Fruit fly (Drosophila melanogaster): Measurements from ENCODE around the gene mtSSB.

mtSSB gene

dm6 chr3R:16224415-16225165 lies 19.5 kb upstream of the mtSSB start (continued):
- TF ChIP-seq Sry-β (GFP tag; optimal IDR thresholded peaks at IDR 0.05) (peak; percentile 75), HmgD (GFP tag; optimal IDR thresholded peaks at IDR 0.05) (peak; percentile 89), gcm (GFP tag; optimal IDR thresholded peaks at IDR 0.05) (peak; percentile 98), CG9817 (tag; optimal IDR thresholded peaks at IDR 0.05) (peak; percentile 93), repo (GFP tag; optimal IDR thresholded peaks at IDR 0.05) (peak; percentile 96), Optix (GFP tag; IDR thresholded peaks at IDR 0.05) (no peak), Bdp1 (GFP tag; optimal IDR thresholded peaks at IDR 0.05) (peak; percentile 88), CG10267 (tag; optimal IDR thresholded peaks at IDR 0.05) (peak; percentile 95), chm (GFP tag; IDR thresholded peaks at IDR 0.05) (no peak), CG17912 (GFP tag; optimal IDR thresholded peaks at IDR 0.05) (peak; percentile 7), CG18476 (GFP tag; optimal IDR thresholded peaks at IDR 0.05) (peak; percentile 98), ato (GFP tag; IDR thresholded peaks at IDR 0.05; ENCODE audit: partially characterized antibody) (no peak), gce (GFP tag; IDR thresholded peaks at IDR 0.05) (no peak), Vsx1 (GFP tag; optimal IDR thresholded peaks at IDR 0.05) (peak; percentile 95), CG30020 (tag; optimal IDR thresholded peaks at IDR 0.05) (peak; percentile 84), lbe (GFP tag; optimal IDR thresholded peaks at IDR 0.05) (peak; percentile 71), Mes4 (GFP tag; optimal IDR thresholded peaks at IDR 0.05) (peak; percentile 97), rib (GFP tag; IDR thresholded peaks at IDR 0.05) (no peak), Hr78 (GFP tag; optimal IDR thresholded peaks at IDR 0.05) (peak in 1 of 2 experiments; percentile 93), CG17385 (GFP tag; optimal IDR thresholded peaks at IDR 0.05) (peak; percentile 97), psq (GFP tag; optimal IDR thresholded peaks at IDR 0.05) (peak; percentile 90), klu (GFP tag; IDR thresholded peaks at IDR 0.05) (no peak), Lim3 (GFP tag; IDR thresholded peaks at IDR 0.05) (no peak), CG10462 (GFP tag; optimal IDR thresholded peaks at IDR 0.05) (peak; percentile 95), CG8478 (optimal IDR thresholded peaks at IDR 0.05) (no peak), CG10565 (GFP tag; optimal IDR thresholded peaks at IDR 0.05) (peak; percentile 89), Ravus (GFP tag; IDR thresholded peaks at IDR 0.05) (no peak), kay (GFP tag; optimal IDR thresholded peaks at IDR 0.05) (peak; percentile 96), Ada2b (GFP tag; IDR thresholded peaks at IDR 0.05) (no peak), Spps (tag; optimal IDR thresholded peaks at IDR 0.05) (peak; percentile 99), run (tag; optimal IDR thresholded peaks at IDR 0.05) (peak; percentile 96), odd (GFP tag; optimal IDR thresholded peaks at IDR 0.05) (peak; percentile 96), C15 (GFP tag; IDR thresholded peaks at IDR 0.05) (no peak), sisA (GFP tag; IDR thresholded peaks at IDR 0.05) (no peak), jigr1 (GFP tag; IDR thresholded peaks at IDR 0.05) (no peak), CG8359 (GFP tag; optimal IDR thresholded peaks at IDR 0.05; ENCODE audit: borderline replicate concordance) (peak; percentile 91), lov (optimal IDR thresholded peaks at IDR 0.05) (no peak), lov (GFP tag; IDR thresholded peaks at IDR 0.05) (no peak), mirr (GFP tag; optimal IDR thresholded peaks at IDR 0.05) (peak; percentile 54), CG7745 (tag; optimal IDR thresholded peaks at IDR 0.05) (peak; percentile 79), sqz (GFP tag; optimal IDR thresholded peaks at IDR 0.05) (peak; percentile 95), H15 (GFP tag; IDR thresholded peaks at IDR 0.05) (no peak), sim (GFP tag; IDR thresholded peaks at IDR 0.05) (no peak), CG12942 (GFP tag; optimal IDR thresholded peaks at IDR 0.05) (peak; percentile 92), wek (GFP tag; optimal IDR thresholded peaks at IDR 0.05) (peak; percentile 74), prd (optimal IDR thresholded peaks at IDR 0.05) (no peak), prd (GFP tag; IDR thresholded peaks at IDR 0.05) (no peak), E2f2 (GFP tag; IDR thresholded peaks at IDR 0.05) (no peak), Side (GFP tag; optimal IDR thresholded peaks at IDR 0.05) (peak; percentile 98), pb (GFP tag; optimal IDR thresholded peaks at IDR 0.05) (peak; percentile 98), H2.0 (GFP tag; IDR thresholded peaks at IDR 0.05) (no peak)

All from whole organism, embryonic.